Fruit fly (Drosophila melanogaster) whole organism, embryonic: Measurements from ENCODE around the gene CG10068.

Experiments used
- Asciz ChIP-seq: fragments of 200-800 bp; sonication (Bioruptor generic); optimal IDR thresholded peaks from 2 replicates; lab custom pipeline; 2017; ENCODE audit warnings: missing biosample characterization, mild to moderate bottlenecking, missing genetic modification characterization, missing genetic modification reagents
- CG10654 ChIP-seq: fragments of 200-800 bp; sonication (Bioruptor generic); optimal IDR thresholded peaks from 2 replicates; lab custom pipeline; 2016; ENCODE audit warnings: missing biosample characterization, missing genetic modification characterization
- CG10959 ChIP-seq: fragments of 200-800 bp; sonication (Bioruptor generic); IDR thresholded peaks from 2 replicates; pipeline ENCODE4 v1.3.6; 2022; ENCODE audit warnings: missing biosample characterization, missing genetic modification characterization
- CG2120 ChIP-seq: fragments of 200-800 bp; sonication (Bioruptor generic); optimal IDR thresholded peaks from 3 replicates; lab custom pipeline; 2016; ENCODE audit warnings: missing biosample characterization, missing genetic modification characterization
- CG31441 ChIP-seq: fragments of 200-800 bp; sonication (Bioruptor generic); IDR thresholded peaks from 2 replicates; pipeline ENCODE4 v1.3.6; 2022; ENCODE audit warnings: missing biosample characterization, missing genetic modification characterization
- CG33557 ChIP-seq: fragments of 200-800 bp; sonication (Bioruptor generic); optimal IDR thresholded peaks from 2 replicates; lab custom pipeline; 2019; ENCODE audit warnings: missing biosample characterization, mild to moderate bottlenecking, missing genetic modification characterization, moderate library complexity
- CG3726 ChIP-seq: fragments of 200-800 bp; sonication (Bioruptor generic); IDR thresholded peaks from 3 replicates; pipeline ENCODE4, ENCODE4 v1.3.6; 2022; ENCODE audit warnings: missing biosample characterization, missing genetic modification characterization
- Dp ChIP-seq: fragments of 200-800 bp; sonication (Bioruptor generic); optimal IDR thresholded peaks from 2 replicates; lab custom pipeline; 2018; ENCODE audit warnings: missing biosample characterization, mild to moderate bottlenecking, missing genetic modification characterization, moderate library complexity
- Lpt ChIP-seq: fragments of >200 bp; optimal IDR thresholded peaks from 2 replicates; lab custom pipeline; 2018; ENCODE audit warnings: missing biosample characterization, missing genetic modification characterization
- lov ChIP-seq, 2 experiments: fragments of 200-800 bp in 1 of 2; fragments of >200 bp in 1 of 2; sonication (Bioruptor generic) in 1 of 2; IDR thresholded peaks in 1 of 2; optimal IDR thresholded peaks in 1 of 2; 2 replicates in 1 of 2; 3 replicates in 1 of 2; pipeline versions ENCODE4 v1.3.6 to Lab custom; 2017 to 2022; ENCODE audit warnings: missing biosample characterization in 1 of 2, missing genetic modification characterization in 1 of 2
- sob ChIP-seq: fragments of 200-800 bp; sonication (Bioruptor generic); IDR thresholded peaks from 2 replicates; pipeline ENCODE4 v1.3.6; 2022; ENCODE audit warnings: missing biosample characterization, missing genetic modification characterization
- sug ChIP-seq: fragments of 200-800 bp; optimal IDR thresholded peaks from 2 replicates; lab custom pipeline; 2019; ENCODE audit warnings: missing biosample characterization, mild to moderate bottlenecking, missing genetic modification characterization, moderate library complexity
- usp ChIP-seq: fragments of >200 bp; optimal IDR thresholded peaks from 2 replicates; lab custom pipeline; 2017; ENCODE audit warnings: missing biosample characterization, missing genetic modification characterization

dm6 chr3R:7138058-7138457, 10.2 kb upstream of the CG10068 start:
- TF ChIP-seq usp (GFP tag; lab: Kevin White, UChicago) (no peak), Dp (no peak), sob (GFP tag; lab: Robert Waterston, UW) (no peak), CG10959 (GFP tag; lab: Robert Waterston, UW) (no peak), Asciz (GFP tag; lab: Kevin White, UChicago) (no peak), CG33557 (GFP tag; lab: Kevin White, UChicago) (no peak), lov (optimal IDR thresholded peaks at IDR 0.05; lab: Kevin White, UChicago) (no peak), lov (GFP tag; IDR thresholded peaks at IDR 0.05; lab: Robert Waterston, UW) (no peak), CG3726 (GFP tag; lab: Robert Waterston, UW) (no peak), sug (tag; lab: Kevin White, UChicago) (no peak), CG31441 (GFP tag; lab: Robert Waterston, UW) (no peak), Lpt (GFP tag; lab: Kevin White, UChicago) (no peak), CG2120 (GFP tag; lab: Kevin White, UChicago) (no peak), CG10654 (GFP tag; lab: Kevin White, UChicago) (no peak)
